Fruit fly (Drosophila melanogaster) whole organism, embryonic: ENCODE data around the gene bun.

Source experiments
- Bgb ChIP-seq: fragments of 200-800 bp; sonication (Bioruptor generic); IDR thresholded peaks from 2 replicates; pipeline ENCODE4 v1.3.6; 2022; ENCODE audit warnings: missing biosample characterization, missing genetic modification characterization; ENCODE audit not compliant: partially characterized antibody
- Blimp-1 ChIP-seq: fragments of 200-800 bp; sonication (Bioruptor generic); optimal IDR thresholded peaks from 3 replicates; lab custom pipeline; 2018; ENCODE audit warnings: missing biosample characterization, missing genetic modification characterization, mild to moderate bottlenecking, moderate library complexity, missing genetic modification reagents
- C15 ChIP-seq: fragments of 200-800 bp; sonication (Bioruptor generic); IDR thresholded peaks from 3 replicates; pipeline ENCODE4 v1.3.6; 2022; ENCODE audit warnings: missing biosample characterization, missing genetic modification characterization
- CG11560 ChIP-seq: fragments of 200-800 bp; sonication (Bioruptor generic); IDR thresholded peaks from 3 replicates; pipeline ENCODE4 v1.3.6; 2022; ENCODE audit warnings: missing biosample characterization, missing genetic modification characterization
- CG11723 ChIP-seq: fragments of 200-800 bp; sonication (Bioruptor generic); optimal IDR thresholded peaks from 2 replicates; lab custom pipeline; 2017; ENCODE audit warnings: missing biosample characterization, mild to moderate bottlenecking, missing genetic modification characterization
- CG1233 ChIP-seq: fragments of 200-800 bp; sonication (Bioruptor generic); optimal IDR thresholded peaks from 4 replicates; lab custom pipeline; 2018; ENCODE audit warnings: missing biosample characterization, mild to moderate bottlenecking, missing genetic modification characterization
- CG13123 ChIP-seq: fragments of 200-800 bp; sonication (Bioruptor generic); optimal IDR thresholded peaks from 2 replicates; lab custom pipeline; 2016; ENCODE audit warnings: missing biosample characterization, missing genetic modification characterization
- CG1529 ChIP-seq: fragments of 200-800 bp; sonication (Bioruptor generic); optimal IDR thresholded peaks from 3 replicates; lab custom pipeline; 2018; ENCODE audit warnings: missing biosample characterization, missing genetic modification characterization
- CG16779 ChIP-seq: fragments of 200-800 bp; sonication (Bioruptor generic); IDR thresholded peaks from 2 replicates; pipeline ENCODE4 v1.3.6; 2022; ENCODE audit warnings: missing biosample characterization, missing genetic modification characterization
- CG17328 ChIP-seq: fragments of 200-800 bp; sonication (Bioruptor generic); IDR thresholded peaks from 2 replicates; pipeline ENCODE4 v1.3.6; 2022; ENCODE audit warnings: missing biosample characterization, missing genetic modification characterization
- CG18476 ChIP-seq: fragments of 200-800 bp; sonication (Bioruptor generic); optimal IDR thresholded peaks from 2 replicates; lab custom pipeline; 2016; ENCODE audit warnings: missing biosample characterization, mild to moderate bottlenecking, missing genetic modification characterization
- CG2199 ChIP-seq: fragments of 200-800 bp; sonication (Bioruptor generic); IDR thresholded peaks from 3 replicates; pipeline ENCODE4 v1.3.6; 2022; ENCODE audit warnings: missing biosample characterization, missing genetic modification characterization
- CG31224 ChIP-seq: fragments of 200-800 bp; sonication (Bioruptor generic); IDR thresholded peaks from 2 replicates; pipeline ENCODE4 v1.3.6; 2022; ENCODE audit warnings: missing biosample characterization, missing genetic modification characterization
- CG3163 ChIP-seq: fragments of 200-800 bp; sonication (Bioruptor generic); optimal IDR thresholded peaks from 3 replicates; lab custom pipeline; 2016; ENCODE audit warnings: missing biosample characterization, missing genetic modification characterization
- CG33557 ChIP-seq: fragments of 200-800 bp; sonication (Bioruptor generic); optimal IDR thresholded peaks from 2 replicates; lab custom pipeline; 2019; ENCODE audit warnings: missing biosample characterization, mild to moderate bottlenecking, missing genetic modification characterization, moderate library complexity
- CG42726 ChIP-seq: fragments of 200-800 bp; sonication (Bioruptor generic); IDR thresholded peaks from 2 replicates; pipeline ENCODE4 v1.3.6; 2022; ENCODE audit warnings: missing biosample characterization, missing genetic modification characterization; ENCODE audit not compliant: partially characterized antibody
- CG4424 ChIP-seq: fragments of 200-800 bp; sonication (Bioruptor generic); optimal IDR thresholded peaks from 3 replicates; lab custom pipeline; 2016; ENCODE audit warnings: missing biosample characterization, missing genetic modification characterization
- CG5180 ChIP-seq: fragments of 200-800 bp; sonication (Bioruptor generic); optimal IDR thresholded peaks from 3 replicates; lab custom pipeline; 2017; ENCODE audit warnings: missing biosample characterization, missing genetic modification characterization, mild to moderate bottlenecking, moderate library complexity, missing genetic modification reagents
- CG6254 ChIP-seq: fragments of 200-800 bp; sonication (Bioruptor generic); optimal IDR thresholded peaks from 3 replicates; lab custom pipeline; 2017; ENCODE audit warnings: mild to moderate bottlenecking, missing biosample characterization, missing genetic modification reagents, missing genetic modification characterization
- CG6272 ChIP-seq: fragments of 200-800 bp; sonication (Bioruptor generic); IDR thresholded peaks from 2 replicates; pipeline ENCODE4 v1.3.6; 2022; ENCODE audit warnings: missing biosample characterization, missing genetic modification characterization
- CG8924 ChIP-seq: fragments of 200-800 bp; optimal IDR thresholded peaks from 3 replicates; lab custom pipeline; 2019; ENCODE audit warnings: missing biosample characterization, mild to moderate bottlenecking, missing genetic modification characterization, moderate library complexity
- CG9932 ChIP-seq: fragments of 200-800 bp; sonication (Bioruptor generic); IDR thresholded peaks from 2 replicates; pipeline ENCODE4 v1.3.6; 2022; ENCODE audit warnings: missing biosample characterization, missing genetic modification characterization
- D19B ChIP-seq: fragments of 200-800 bp; sonication (Bioruptor generic); optimal IDR thresholded peaks from 2 replicates; lab custom pipeline; 2017; ENCODE audit warnings: missing biosample characterization, mild to moderate bottlenecking, missing genetic modification characterization
- Eip74EF ChIP-seq, 2 experiments: fragments of 200-800 bp in 1 of 2; fragments of >200 bp in 1 of 2; sonication (Bioruptor generic) in 1 of 2; optimal IDR thresholded peaks; 2 replicates each; lab custom pipeline; 2017 to 2019; ENCODE audit warnings: missing biosample characterization in 2 of 2, missing genetic modification characterization in 2 of 2, mild to moderate bottlenecking in 1 of 2, moderate library complexity in 1 of 2
- GATAe ChIP-seq: fragments of 200-800 bp; sonication (Bioruptor generic); conservative IDR thresholded peaks from 2 replicates; pipeline ENCODE4 v1.3.6; 2022; ENCODE audit warnings: missing biosample characterization, missing genetic modification characterization
- Hr78 ChIP-seq, 2 experiments: fragments of 200-800 bp in 1 of 2; fragments of >200 bp in 1 of 2; sonication (Bioruptor generic) in 1 of 2; optimal IDR thresholded peaks; 2 replicates each; lab custom pipeline; 2017 to 2019; ENCODE audit warnings: missing biosample characterization in 2 of 2, missing genetic modification characterization in 2 of 2, mild to moderate bottlenecking in 1 of 2, moderate library complexity in 1 of 2
- NK7.1 ChIP-seq: fragments of 200-800 bp; sonication (Bioruptor generic); optimal IDR thresholded peaks from 3 replicates; lab custom pipeline; 2016; ENCODE audit warnings: missing biosample characterization, missing genetic modification characterization
- Nf-YA ChIP-seq: fragments of 200-800 bp; sonication (Bioruptor generic); IDR thresholded peaks from 2 replicates; pipeline ENCODE4 v1.3.6; 2022; ENCODE audit warnings: missing biosample characterization, missing genetic modification characterization
- Usf ChIP-seq: fragments of 200-800 bp; sonication (Bioruptor generic); optimal IDR thresholded peaks from 2 replicates; lab custom pipeline; 2017; ENCODE audit warnings: missing genotype, missing biosample characterization, missing genetic modification characterization
- Xrp1 ChIP-seq: fragments of 200-800 bp; sonication (Bioruptor generic); IDR thresholded peaks from 2 replicates; pipeline ENCODE4 v1.3.6; 2022; ENCODE audit warnings: missing biosample characterization, missing genetic modification characterization
- btn ChIP-seq: fragments of 200-800 bp; sonication (Bioruptor generic); optimal IDR thresholded peaks from 2 replicates; lab custom pipeline; 2016; ENCODE audit warnings: missing biosample characterization, missing genetic modification characterization
- cg ChIP-seq: fragments of 200-800 bp; sonication (Bioruptor generic); optimal IDR thresholded peaks from 3 replicates; lab custom pipeline; 2019; ENCODE audit warnings: missing biosample characterization, mild to moderate bottlenecking, missing genetic modification characterization, moderate library complexity
- chm ChIP-seq: fragments of 200-800 bp; sonication (Bioruptor generic); IDR thresholded peaks from 2 replicates; pipeline ENCODE4 v1.3.6; 2022; ENCODE audit warnings: missing biosample characterization, missing genetic modification characterization
- danr ChIP-seq: fragments of 200-800 bp; sonication (Bioruptor generic); IDR thresholded peaks from 2 replicates; pipeline ENCODE4 v1.3.6; 2022; ENCODE audit warnings: missing biosample characterization, missing genetic modification characterization
- esg ChIP-seq: fragments of 200-800 bp; sonication (Bioruptor generic); conservative IDR thresholded peaks from 2 replicates; pipeline ENCODE4 v1.3.6; 2022; ENCODE audit warnings: missing biosample characterization, missing genetic modification characterization
- gce ChIP-seq: fragments of 200-800 bp; sonication (Bioruptor generic); IDR thresholded peaks from 3 replicates; pipeline ENCODE4 v1.3.6; 2022; ENCODE audit warnings: missing biosample characterization, missing genetic modification characterization
- hkb ChIP-seq, 2 experiments: fragments of 200-800 bp in 1 of 2; fragments of >200 bp in 1 of 2; sonication (Bioruptor generic) in 1 of 2; IDR thresholded peaks in 1 of 2; optimal IDR thresholded peaks in 1 of 2; 2 replicates each; pipeline versions ENCODE4 v1.3.6 to Lab custom; 2017 to 2022; ENCODE audit warnings: missing biosample characterization in 1 of 2, missing genetic modification characterization in 1 of 2
- jing ChIP-seq: fragments of 200-800 bp; sonication (Bioruptor generic); optimal IDR thresholded peaks from 2 replicates; lab custom pipeline; 2018; ENCODE audit warnings: missing biosample characterization, mild to moderate bottlenecking, missing genetic modification characterization
- knrl ChIP-seq: fragments of 200-800 bp; sonication (Bioruptor generic); IDR thresholded peaks from 3 replicates; pipeline ENCODE4 v1.3.6; 2022; ENCODE audit warnings: missing biosample characterization, missing genetic modification characterization; ENCODE audit not compliant: partially characterized antibody
- pb ChIP-seq: fragments of 200-800 bp; sonication (Bioruptor generic); optimal IDR thresholded peaks from 3 replicates; lab custom pipeline; 2016; ENCODE audit warnings: missing biosample characterization, missing genetic modification characterization
- phol ChIP-seq: fragments of 200-800 bp; sonication (Bioruptor generic); optimal IDR thresholded peaks from 3 replicates; lab custom pipeline; 2018; ENCODE audit warnings: missing biosample characterization, mild to moderate bottlenecking, missing genetic modification characterization, moderate library complexity
- pros ChIP-seq: fragments of 200-800 bp; sonication (Bioruptor generic); optimal IDR thresholded peaks from 3 replicates; lab custom pipeline; 2019; ENCODE audit warnings: missing biosample characterization, mild to moderate bottlenecking, missing genetic modification characterization, moderate library complexity
- slbo ChIP-seq: fragments of 200-800 bp; sonication (Bioruptor generic); IDR thresholded peaks from 2 replicates; pipeline ENCODE4 v1.3.6; 2022; ENCODE audit warnings: missing biosample characterization, missing genetic modification characterization
- ssp ChIP-seq: fragments of 200-800 bp; sonication (Bioruptor generic); IDR thresholded peaks from 2 replicates; pipeline ENCODE4 v1.3.6; 2022; ENCODE audit warnings: missing biosample characterization, missing genetic modification characterization
- sug ChIP-seq: fragments of 200-800 bp; optimal IDR thresholded peaks from 2 replicates; lab custom pipeline; 2019; ENCODE audit warnings: missing biosample characterization, mild to moderate bottlenecking, missing genetic modification characterization, moderate library complexity
- tap ChIP-seq: fragments of 200-800 bp; optimal IDR thresholded peaks from 3 replicates; lab custom pipeline; 2019; ENCODE audit warnings: missing biosample characterization, mild to moderate bottlenecking, missing genetic modification characterization, moderate library complexity
- trh ChIP-seq: fragments of 200-800 bp; sonication (Bioruptor generic); optimal IDR thresholded peaks from 2 replicates; lab custom pipeline; 2016; ENCODE audit warnings: missing biosample characterization, missing genetic modification characterization
- zfh1 ChIP-seq: fragments of 200-800 bp; sonication (Bioruptor generic); IDR thresholded peaks from 3 replicates; pipeline ENCODE4 v1.3.6; 2022; ENCODE audit warnings: missing biosample characterization, missing genetic modification characterization

The bun gene

dm6 chr2L:12460767-12461739, 85.4 kb downstream of the bun start (continued):
- TF ChIP-seq CG6254 (GFP tag; lab: Kevin White, UChicago) (peak; percentile 51), CG6272 (GFP tag; lab: Robert Waterston, UW) (no peak), CG5180 (peak; percentile 76), CG11560 (tag; lab: Robert Waterston, UW) (no peak), ssp (no peak), CG18476 (GFP tag; lab: Kevin White, UChicago) (no peak), btn (GFP tag; lab: Kevin White, UChicago) (no peak), CG1529 (GFP tag; lab: Kevin White, UChicago) (peak; percentile 47), CG8924 (peak; percentile 81), CG3163 (GFP tag; lab: Kevin White, UChicago) (peak; percentile 75), D19B (peak; percentile 12), trh (GFP tag; lab: Kevin White, UChicago) (no peak), C15 (no peak), CG33557 (GFP tag; lab: Kevin White, UChicago) (peak; percentile 66), CG31224 (no peak; the same call in 1 of the 2 replicates), esg (GFP tag; lab: Robert Waterston, UW) (no peak), hkb (optimal IDR thresholded peaks at IDR 0.05; lab: Kevin White, UChicago) (no peak), hkb (GFP tag; IDR thresholded peaks at IDR 0.05; lab: Robert Waterston, UW) (peak; percentile 73), Nf-YA (GFP tag; lab: Robert Waterston, UW) (no peak), slbo (GFP tag; lab: Robert Waterston, UW) (0 out of 2 replicates have a peak, but pooled peaks have one; percentile 13), Usf (GFP tag; lab: Kevin White, UChicago) (no peak), zfh1 (GFP tag; lab: Robert Waterston, UW) (peak; percentile 43; the same call in 1 of the 3 replicates), pb (GFP tag; lab: Kevin White, UChicago) (no peak), CG42726 (GFP tag; lab: Robert Waterston, UW) (peak; percentile 38; the same call in 1 of the 2 replicates), jing (GFP tag; lab: Kevin White, UChicago) (no peak), CG13123 (GFP tag; lab: Kevin White, UChicago) (peak; percentile 31), GATAe (GFP tag; lab: Robert Waterston, UW) (no peak), CG11723 (GFP tag; lab: Kevin White, UChicago) (peak; percentile 42), NK7.1 (GFP tag; lab: Kevin White, UChicago) (no peak), Xrp1 (GFP tag; lab: Robert Waterston, UW) (peak; percentile 63), danr (GFP tag; lab: Robert Waterston, UW) (no peak), Blimp-1 (GFP tag; lab: Kevin White, UChicago) (peak; percentile 25), sug (tag; lab: Kevin White, UChicago) (peak; percentile 75), cg (GFP tag; lab: Kevin White, UChicago) (peak; percentile 17), CG4424 (no peak)

dm6 chr2L:12459841-12460240, 86.6 kb downstream of the bun start:
- peak; percentile 15; the same call in 1 of the 2 replicates for TF ChIP-seq chm
- 0 out of 2 replicates have a peak, but pooled peaks have one; percentile 27 for TF ChIP-seq CG9932 (GFP tag; lab: Robert Waterston, UW)
- no peak for TF ChIP-seq gce (GFP tag; lab: Robert Waterston, UW)
- no peak for TF ChIP-seq CG16779 (GFP tag; lab: Robert Waterston, UW)
- no peak for TF ChIP-seq CG1233
- peak; percentile 81 for TF ChIP-seq pros
- TF ChIP-seq CG17328 (GFP tag; lab: Robert Waterston, UW): 0 out of 2 replicates have a peak, but pooled peaks have one; percentile 6
- TF ChIP-seq Bgb (GFP tag; lab: Robert Waterston, UW): peak; percentile 12; the same call in 1 of the 2 replicates
- peak; percentile 56 for TF ChIP-seq phol (tag; lab: Kevin White, UChicago)
- TF ChIP-seq CG2199 (GFP tag; lab: Robert Waterston, UW): peak; percentile 62; the same call in 1 of the 3 replicates
- peak in 1 of 2 experiments; percentile 28 for TF ChIP-seq Hr78 (GFP tag; optimal IDR thresholded peaks at IDR 0.05; lab: Kevin White, UChicago)
- no peak for TF ChIP-seq tap (tag; lab: Kevin White, UChicago)
- TF ChIP-seq Eip74EF (GFP tag; optimal IDR thresholded peaks at IDR 0.05; lab: Kevin White, UChicago): no peak
- TF ChIP-seq knrl (GFP tag; lab: Robert Waterston, UW): no peak
